Worm (Caenorhabditis elegans) whole organism, L1 larva: Measurements from ENCODE around the gene drap-1.

ENCODE experiments used
- C04F5.9 ChIP-seq: sonication (generic microtip); optimal IDR thresholded peaks from 2 replicates; lab custom pipeline; 2016; ENCODE audit warnings: missing genetic modification characterization, missing compliant biosample characterization
- C16A3.4 ChIP-seq: fragments of 150-350 bp; optimal IDR thresholded peaks from 2 replicates; lab custom pipeline; 2014; ENCODE audit warnings: missing biosample characterization, missing genetic modification characterization
- C34B4.2 ChIP-seq: sonication (generic microtip); optimal IDR thresholded peaks from 2 replicates; lab custom pipeline; 2017; ENCODE audit warnings: mild to moderate bottlenecking, missing genetic modification characterization, missing compliant biosample characterization
- F16B12.6 ChIP-seq: fragments of 150-350 bp; optimal IDR thresholded peaks from 2 replicates; lab custom pipeline; 2014; ENCODE audit warnings: missing biosample characterization, missing genetic modification characterization
- Y116A8C.19 ChIP-seq: sonication (generic microtip); optimal IDR thresholded peaks from 2 replicates; lab custom pipeline; 2016; ENCODE audit warnings: missing compliant biosample characterization, missing genetic modification characterization, borderline replicate concordance
- aha-1 ChIP-seq: fragments of 150-350 bp; optimal IDR thresholded peaks from 2 replicates; lab custom pipeline; 2014; ENCODE audit warnings: missing biosample characterization, missing genetic modification characterization
- alr-1 ChIP-seq: fragments of 200-800 bp; sonication (Bioruptor generic); optimal IDR thresholded peaks from 2 replicates; lab custom pipeline; 2018; ENCODE audit warnings: borderline replicate concordance, mild to moderate bottlenecking, missing genetic modification characterization, missing compliant biosample characterization
- ama-1 ChIP-seq: fragments of 150-350 bp; optimal IDR thresholded peaks from 2 replicates; lab custom pipeline; 2014
- blmp-1 ChIP-seq: fragments of 150-350 bp; optimal IDR thresholded peaks from 2 replicates; lab custom pipeline; 2014; ENCODE audit warnings: missing biosample characterization, missing genetic modification characterization
- ceh-82 ChIP-seq, 3 experiments: fragments of 150-350 bp in 1 of 3; sonication (generic microtip) in 2 of 3; optimal IDR thresholded peaks; 2 replicates each; lab custom pipeline; 2014 to 2017; ENCODE audit warnings: missing biosample characterization in 3 of 3, missing genetic modification characterization in 3 of 3
- efl-1 ChIP-seq, 4 experiments: fragments of 150-350 bp; optimal IDR thresholded peaks in 3 of 4; peaks in 1 of 4; 1 replicate in 1 of 4; 2 replicates in 3 of 4; lab custom pipeline; 2014; ENCODE audit warnings: missing biosample characterization in 2 of 4, missing genetic modification characterization in 2 of 4, missing genetic modification reagents in 2 of 4
- efl-3 ChIP-seq: fragments of 200-800 bp; sonication (Bioruptor generic); optimal IDR thresholded peaks from 2 replicates; lab custom pipeline; 2018; ENCODE audit warnings: mild to moderate bottlenecking, missing genetic modification characterization, missing compliant biosample characterization
- egl-13 ChIP-seq: sonication (generic microtip); optimal IDR thresholded peaks from 2 replicates; lab custom pipeline; 2016; ENCODE audit warnings: missing genotype, missing genetic modification reagents, missing genetic modification characterization, missing compliant biosample characterization
- elt-2 ChIP-seq: sonication (generic microtip); optimal IDR thresholded peaks from 2 replicates; lab custom pipeline; 2016; ENCODE audit warnings: missing genetic modification characterization, mild to moderate bottlenecking, inconsistent platforms, missing compliant biosample characterization, missing genetic modification reagents
- fkh-4 ChIP-seq: sonication (generic microtip); optimal IDR thresholded peaks from 2 replicates; lab custom pipeline; 2016; ENCODE audit warnings: missing compliant biosample characterization, missing genetic modification characterization, borderline replicate concordance
- fkh-8 ChIP-seq: sonication (generic microtip); optimal IDR thresholded peaks from 2 replicates; lab custom pipeline; 2016; ENCODE audit warnings: mild to moderate bottlenecking, missing genetic modification characterization, missing compliant biosample characterization
- fos-1 ChIP-seq: fragments of 150-350 bp; optimal IDR thresholded peaks from 2 replicates; lab custom pipeline; 2014; ENCODE audit warnings: missing biosample characterization, missing genetic modification characterization
- hlh-4 ChIP-seq: sonication (generic microtip); optimal IDR thresholded peaks from 2 replicates; lab custom pipeline; 2016; ENCODE audit warnings: mild to moderate bottlenecking, missing genetic modification characterization, missing compliant biosample characterization
- hpl-2 ChIP-seq: fragments of 150-350 bp; optimal IDR thresholded peaks from 2 replicates; lab custom pipeline; 2014; ENCODE audit warnings: missing biosample characterization, missing genetic modification reagents, missing genetic modification characterization
- irx-1 ChIP-seq: sonication (generic microtip); optimal IDR thresholded peaks from 2 replicates; lab custom pipeline; 2016; ENCODE audit warnings: missing genetic modification characterization, missing compliant biosample characterization
- isw-1 ChIP-seq: fragments of 200-800 bp; sonication (Bioruptor generic); IDR thresholded peaks from 2 replicates; pipeline ENCODE4 v1.3.6; 2022; ENCODE audit warnings: missing genetic modification characterization, missing compliant biosample characterization
- lin-13 ChIP-seq: fragments of 150-350 bp; optimal IDR thresholded peaks from 2 replicates; lab custom pipeline; 2014; ENCODE audit warnings: missing biosample characterization, missing genetic modification reagents, missing genetic modification characterization
- lin-15B ChIP-seq: fragments of 150-350 bp; sonication (generic microtip); optimal IDR thresholded peaks from 3 replicates; lab custom pipeline; 2014; ENCODE audit warnings: missing biosample characterization, missing genetic modification characterization
- lsy-2 ChIP-seq, 2 experiments: fragments of 150-350 bp; optimal IDR thresholded peaks; 2 replicates each; lab custom pipeline; 2014; ENCODE audit warnings: missing biosample characterization in 2 of 2, missing genetic modification characterization in 2 of 2
- mdl-1 ChIP-seq, 2 experiments: fragments of 150-350 bp; optimal IDR thresholded peaks; 2 replicates each; lab custom pipeline; 2014 to 2017; ENCODE audit warnings: missing biosample characterization in 2 of 2, missing genetic modification characterization in 2 of 2, inconsistent platforms in 1 of 2
- mef-2 ChIP-seq: fragments of 150-350 bp; optimal IDR thresholded peaks from 2 replicates; lab custom pipeline; 2014; ENCODE audit warnings: missing biosample characterization, missing genetic modification characterization
- nhr-11 ChIP-seq: fragments of 150-350 bp; optimal IDR thresholded peaks from 2 replicates; lab custom pipeline; 2014; ENCODE audit warnings: missing biosample characterization, missing genetic modification characterization
- nhr-12 ChIP-seq: sonication (generic microtip); optimal IDR thresholded peaks from 2 replicates; lab custom pipeline; 2017; ENCODE audit warnings: missing biosample characterization, missing genetic modification characterization
- nhr-76 ChIP-seq: sonication (generic microtip); optimal IDR thresholded peaks from 2 replicates; lab custom pipeline; 2017; ENCODE audit warnings: missing biosample characterization, missing genetic modification characterization
- nhr-90 ChIP-seq: sonication (generic microtip); optimal IDR thresholded peaks from 2 replicates; lab custom pipeline; 2016; ENCODE audit warnings: mild to moderate bottlenecking, missing genetic modification characterization, missing compliant biosample characterization; ENCODE audit not compliant: poor library complexity
- pag-3 ChIP-seq: sonication (generic microtip); optimal IDR thresholded peaks from 2 replicates; lab custom pipeline; 2017; ENCODE audit warnings: missing genetic modification characterization, mild to moderate bottlenecking, missing compliant biosample characterization, antibody characterized with exemption, borderline replicate concordance; ENCODE audit not compliant: insufficient read depth
- pax-3 ChIP-seq: fragments of 200-800 bp; sonication (Bioruptor generic); optimal IDR thresholded peaks from 2 replicates; lab custom pipeline; 2018; ENCODE audit warnings: mild to moderate bottlenecking, missing genetic modification characterization, moderate library complexity, missing compliant biosample characterization
- pqm-1 ChIP-seq: sonication (generic microtip); optimal IDR thresholded peaks from 3 replicates; lab custom pipeline; 2017; ENCODE audit warnings: missing biosample characterization, missing genetic modification characterization
- skn-1 ChIP-seq: fragments of 150-350 bp; optimal IDR thresholded peaks from 2 replicates; lab custom pipeline; 2014; ENCODE audit warnings: missing biosample characterization, missing genetic modification characterization
- snpc-4 ChIP-seq: fragments of 150-350 bp; optimal IDR thresholded peaks from 2 replicates; lab custom pipeline; 2014; ENCODE audit warnings: missing biosample characterization, missing genetic modification characterization
- snu-23 ChIP-seq: sonication (generic microtip); optimal IDR thresholded peaks from 2 replicates; lab custom pipeline; 2016; ENCODE audit warnings: missing genetic modification characterization, missing compliant biosample characterization
- unc-30 ChIP-seq: sonication (generic microtip); optimal IDR thresholded peaks from 2 replicates; lab custom pipeline; 2017; ENCODE audit warnings: missing biosample characterization, missing genetic modification characterization
- unc-98 ChIP-seq: fragments of 200-800 bp; sonication (Bioruptor generic); IDR thresholded peaks from 2 replicates; pipeline ENCODE4 v1.3.6; 2022; ENCODE audit warnings: missing genetic modification characterization, missing compliant biosample characterization
- ztf-11 ChIP-seq, 2 experiments: sonication (generic microtip); optimal IDR thresholded peaks; 2 replicates each; lab custom pipeline; 2016 to 2017; ENCODE audit warnings: missing genetic modification characterization in 2 of 2, missing biosample characterization in 1 of 2, missing compliant biosample characterization in 1 of 2

drap-1 gene

DNA sequence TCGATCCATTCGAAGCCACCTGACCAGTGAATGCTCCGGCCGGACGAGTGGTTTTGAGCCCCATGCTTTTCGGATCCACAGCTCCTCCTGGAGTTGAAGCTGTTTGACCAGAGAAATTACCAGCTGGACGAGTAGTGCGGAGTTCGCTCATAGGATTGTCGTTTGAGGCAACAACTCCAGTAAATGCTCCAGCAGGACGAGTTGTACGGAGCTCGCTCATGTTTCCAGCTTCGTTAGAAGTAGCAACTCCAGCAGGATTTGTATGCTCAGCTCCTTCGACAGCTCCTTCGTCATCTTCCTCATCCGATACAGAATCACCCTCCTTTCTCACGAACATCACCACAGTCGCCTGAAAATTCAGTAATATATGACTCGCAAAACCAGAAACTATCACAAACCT, 23.6 kb downstream of the drap-1 start:
- TF ChIP-seq lin-13 (GFP tag; lab: Kevin White, UChicago) = no peak
- TF ChIP-seq unc-30 (tag; lab: Kevin White, UChicago) = no peak
- TF ChIP-seq pag-3 (tag; lab: Kevin White, UChicago) = no peak
- TF ChIP-seq efl-1 (optimal IDR thresholded peaks at IDR 0.05; lab: Kevin White, UChicago) = no peak
- peak in 1 of 2 experiments; percentile 84 for TF ChIP-seq efl-1 (GFP tag; optimal IDR thresholded peaks at IDR 0.05 in 1 of 2; lab: Kevin White, UChicago)
- no peak for TF ChIP-seq lin-15B (tag; lab: Kevin White, UChicago)
- TF ChIP-seq, all 84 proteins: peak for 1

DNA sequence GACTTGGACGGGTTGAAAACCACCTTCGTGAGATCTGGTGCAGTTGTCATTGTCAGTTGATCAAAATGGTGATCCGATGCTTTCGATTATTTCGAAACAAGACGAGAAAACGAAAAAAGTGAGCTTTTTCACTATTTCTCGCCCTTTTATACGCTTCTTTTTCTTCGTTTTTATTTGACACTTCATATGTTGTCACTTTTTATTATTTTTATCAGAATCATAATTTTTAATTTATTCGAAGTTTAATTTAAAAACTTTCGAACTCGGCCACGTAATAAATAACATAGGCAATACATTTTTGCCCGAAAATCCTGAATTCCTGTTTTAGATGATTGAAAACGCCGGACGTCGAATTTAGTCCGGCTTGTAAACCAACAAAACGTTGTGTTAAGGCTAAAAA, 24.6 kb downstream of the drap-1 start, which contains the start of gene F58E6.5:
Gene F58E6.5, minus strand, starts transcription at position 101 of the 400 bp plus-strand sequence.
- TF ChIP-seq ama-1 (lab: Kevin White, UChicago) = no peak
- TF ChIP-seq aha-1 (tag; lab: Kevin White, UChicago) = no peak
- TF ChIP-seq skn-1 (tag; lab: Kevin White, UChicago) = no peak
- no peak for TF ChIP-seq snu-23
- no peak for TF ChIP-seq snpc-4 (tag; lab: Kevin White, UChicago)
- no peak for TF ChIP-seq nhr-12
- TF ChIP-seq fkh-8 (tag; lab: Kevin White, UChicago) = no peak
- TF ChIP-seq lsy-2 (tag; optimal IDR thresholded peaks at IDR 0.05; lab: Kevin White, UChicago) = no peak
- no peak for TF ChIP-seq C04F5.9 (tag; lab: Kevin White, UChicago)
- TF ChIP-seq unc-30 (tag; lab: Kevin White, UChicago) = no peak
- no peak for TF ChIP-seq fos-1
- TF ChIP-seq, all 84 proteins: peak for 0

ce11 chrV:9755725-9756124, 25.8 kb downstream of the drap-1 start, which contains the start of gene F58E6.8:
Gene F58E6.8, minus strand, starts transcription at chrV:9755825.
- no peak for TF ChIP-seq aha-1 (tag; lab: Kevin White, UChicago)
- no peak for TF ChIP-seq nhr-11
- no peak for TF ChIP-seq nhr-76 (tag; lab: Kevin White, UChicago)
- TF ChIP-seq blmp-1 = no peak
- no peak for TF ChIP-seq hlh-4 (tag; lab: Kevin White, UChicago)
- TF ChIP-seq isw-1 = no peak
- no peak for TF ChIP-seq F16B12.6 (tag; lab: Kevin White, UChicago)
- no peak for TF ChIP-seq irx-1 (tag; lab: Kevin White, UChicago)
- no peak for TF ChIP-seq egl-13
- TF ChIP-seq lsy-2 (tag; optimal IDR thresholded peaks at IDR 0.05; lab: Kevin White, UChicago) = no peak
- TF ChIP-seq nhr-90 = no peak
- no peak for TF ChIP-seq fos-1
- no peak for TF ChIP-seq elt-2
- TF ChIP-seq unc-30 (tag; lab: Kevin White, UChicago) = no peak
- TF ChIP-seq, all 84 proteins: peak for 0

DNA sequence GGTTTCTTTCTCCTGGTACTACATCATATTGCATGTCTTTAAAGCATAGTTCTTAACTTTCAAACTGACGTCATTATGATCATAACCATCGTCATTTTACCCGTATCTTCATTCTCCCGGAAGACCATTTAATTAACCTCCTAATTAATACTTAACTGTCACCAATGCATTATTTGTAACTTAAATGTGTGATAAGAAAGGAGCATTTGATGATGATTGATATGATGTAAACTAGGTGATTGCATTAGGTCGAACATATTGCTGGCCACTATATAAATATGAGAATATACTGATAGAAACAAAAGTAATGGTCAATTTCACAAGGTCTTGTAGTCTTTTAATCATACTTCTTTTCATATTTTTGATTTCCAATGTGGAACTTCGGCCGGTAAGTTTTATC, 26.3 kb downstream of the drap-1 start, which contains the start of gene hrg-3:
Gene hrg-3, plus strand, starts transcription at position 227 of the 400 bp plus-strand sequence.
- TF ChIP-seq fkh-4 (tag; lab: Kevin White, UChicago) = no peak
- no peak for TF ChIP-seq pag-3 (tag; lab: Kevin White, UChicago)
- no peak for TF ChIP-seq C16A3.4 (tag; lab: Kevin White, UChicago)
- no peak for TF ChIP-seq lin-15B (tag; lab: Kevin White, UChicago)
- TF ChIP-seq pqm-1 = peak; percentile 2
- peak; percentile 87 for TF ChIP-seq elt-2
- TF ChIP-seq, all 84 proteins: peak for 2

DNA sequence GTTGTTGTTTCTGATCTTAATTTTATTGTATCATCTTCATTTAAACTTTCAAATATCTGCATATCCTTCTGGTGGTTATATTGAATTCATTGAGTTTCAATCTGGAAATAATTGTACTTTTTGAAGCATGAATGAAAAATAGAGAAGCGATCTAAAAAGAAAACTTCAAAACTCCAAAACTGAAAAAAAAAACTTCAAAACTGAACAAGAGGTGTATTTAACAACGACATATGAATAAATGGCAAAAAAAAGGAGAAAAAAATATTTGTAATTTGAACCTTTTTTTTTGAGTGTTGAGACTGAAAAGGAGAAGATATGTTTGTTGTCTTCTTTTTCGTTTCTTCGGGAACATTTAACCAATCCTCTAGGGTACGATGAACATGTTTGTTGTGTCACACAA, 28.0 kb downstream of the drap-1 start, which contains the start of gene F58E6.11:
Gene F58E6.11, minus strand, starts transcription at position 101 of the 400 bp plus-strand sequence.
- TF ChIP-seq irx-1 (tag; lab: Kevin White, UChicago) (no peak), unc-98 (GFP tag; lab: Robert Waterston, UW) (no peak), ceh-82 (tag; optimal IDR thresholded peaks at IDR 0.05; lab: Kevin White, UChicago) (no peak), mef-2 (tag; lab: Kevin White, UChicago) (no peak), egl-13 (no peak), Y116A8C.19 (tag; lab: Kevin White, UChicago) (no peak), lin-13 (GFP tag; lab: Kevin White, UChicago) (no peak), alr-1 (tag; lab: Kevin White, UChicago) (no peak), pqm-1 (no peak), pax-3 (tag; lab: Kevin White, UChicago) (no peak), mdl-1 (tag; optimal IDR thresholded peaks at IDR 0.05; lab: Kevin White, UChicago) (no peak), hpl-2 (GFP tag; lab: Kevin White, UChicago) (no peak), isw-1 (no peak), ztf-11 (tag; optimal IDR thresholded peaks at IDR 0.05; lab: Kevin White, UChicago) (no peak), C34B4.2 (tag; lab: Kevin White, UChicago) (no peak), skn-1 (tag; lab: Kevin White, UChicago) (no peak), efl-3 (GFP tag; lab: Kevin White, UChicago) (no peak), unc-30 (tag; lab: Kevin White, UChicago) (no peak)
